Fruit fly (Drosophila melanogaster) whole organism, embryonic: ENCODE measurements around the gene CG1103.

Experiments
- Adf1 ChIP-seq: fragments of 200-800 bp; sonication (Bioruptor generic); IDR thresholded peaks from 2 replicates; pipeline ENCODE4 v1.3.6; 2022; ENCODE audit warnings: missing biosample characterization, missing genetic modification characterization
- Atf3 ChIP-seq: fragments of 200-800 bp; sonication (Bioruptor generic); optimal IDR thresholded peaks from 3 replicates; lab custom pipeline; 2016; ENCODE audit warnings: missing biosample characterization, missing genetic modification characterization
- CG10543 ChIP-seq: fragments of 200-800 bp; sonication (Bioruptor generic); optimal IDR thresholded peaks from 3 replicates; lab custom pipeline; 2017; ENCODE audit warnings: missing biosample characterization, mild to moderate bottlenecking, missing genetic modification characterization, moderate library complexity
- CG11504 ChIP-seq: fragments of 200-800 bp; sonication (Bioruptor generic); optimal IDR thresholded peaks from 3 replicates; lab custom pipeline; 2019; ENCODE audit warnings: missing biosample characterization, mild to moderate bottlenecking, missing genetic modification characterization, moderate library complexity
- CG11560 ChIP-seq: fragments of 200-800 bp; sonication (Bioruptor generic); IDR thresholded peaks from 3 replicates; pipeline ENCODE4 v1.3.6; 2022; ENCODE audit warnings: missing biosample characterization, missing genetic modification characterization
- CG12769 ChIP-seq: fragments of 200-800 bp; sonication (Bioruptor generic); optimal IDR thresholded peaks from 2 replicates; lab custom pipeline; 2019; ENCODE audit warnings: missing biosample characterization, mild to moderate bottlenecking, missing genetic modification characterization, moderate library complexity
- CG13894 ChIP-seq: fragments of 200-800 bp; sonication (Bioruptor generic); optimal IDR thresholded peaks from 3 replicates; lab custom pipeline; 2018; ENCODE audit warnings: missing biosample characterization, mild to moderate bottlenecking, missing genetic modification characterization, moderate library complexity
- CG14667 ChIP-seq: fragments of 200-800 bp; sonication (Bioruptor generic); IDR thresholded peaks from 2 replicates; pipeline ENCODE4 v1.3.6; 2022; ENCODE audit warnings: missing biosample characterization, missing genetic modification characterization
- CG15011 ChIP-seq: fragments of 200-800 bp; sonication (Bioruptor generic); optimal IDR thresholded peaks from 3 replicates; lab custom pipeline; 2018; ENCODE audit warnings: missing biosample characterization, mild to moderate bottlenecking, missing genetic modification characterization
- CG16779 ChIP-seq: fragments of 200-800 bp; sonication (Bioruptor generic); IDR thresholded peaks from 2 replicates; pipeline ENCODE4 v1.3.6; 2022; ENCODE audit warnings: missing biosample characterization, missing genetic modification characterization
- CG17829 ChIP-seq: fragments of 200-800 bp; optimal IDR thresholded peaks from 2 replicates; lab custom pipeline; 2019; ENCODE audit warnings: missing biosample characterization, mild to moderate bottlenecking, missing genetic modification characterization, moderate library complexity
- CG18599 ChIP-seq: fragments of 200-800 bp; sonication (Bioruptor generic); optimal IDR thresholded peaks from 3 replicates; lab custom pipeline; 2017; ENCODE audit warnings: missing biosample characterization, missing genetic modification characterization, mild to moderate bottlenecking, moderate library complexity, missing genetic modification reagents
- CG18619 ChIP-seq: fragments of 200-800 bp; sonication (Bioruptor generic); optimal IDR thresholded peaks from 3 replicates; lab custom pipeline; 2017; ENCODE audit warnings: missing biosample characterization, mild to moderate bottlenecking, missing genetic modification characterization
- CG2129 ChIP-seq: fragments of 200-800 bp; sonication (Bioruptor generic); IDR thresholded peaks from 2 replicates; pipeline ENCODE4 v1.3.6; 2022; ENCODE audit warnings: missing biosample characterization, missing genetic modification characterization; ENCODE audit not compliant: partially characterized antibody
- CG2889 ChIP-seq: fragments of 200-800 bp; sonication (Bioruptor generic); IDR thresholded peaks from 3 replicates; pipeline ENCODE4 v1.3.6; 2022; ENCODE audit warnings: missing biosample characterization, missing genetic modification characterization
- CG31224 ChIP-seq: fragments of 200-800 bp; sonication (Bioruptor generic); IDR thresholded peaks from 2 replicates; pipeline ENCODE4 v1.3.6; 2022; ENCODE audit warnings: missing biosample characterization, missing genetic modification characterization
- CG3163 ChIP-seq: fragments of 200-800 bp; sonication (Bioruptor generic); optimal IDR thresholded peaks from 3 replicates; lab custom pipeline; 2016; ENCODE audit warnings: missing biosample characterization, missing genetic modification characterization
- CG5245 ChIP-seq: fragments of 200-800 bp; sonication (Bioruptor generic); optimal IDR thresholded peaks from 3 replicates; lab custom pipeline; 2016; ENCODE audit warnings: missing biosample characterization, missing genetic modification characterization
- CG6765 ChIP-seq: fragments of 200-800 bp; sonication (Bioruptor generic); optimal IDR thresholded peaks from 3 replicates; lab custom pipeline; 2017; ENCODE audit warnings: missing biosample characterization, mild to moderate bottlenecking, missing genetic modification characterization
- CG6854 ChIP-seq: fragments of 200-800 bp; sonication (Bioruptor generic); optimal IDR thresholded peaks from 3 replicates; lab custom pipeline; 2017; ENCODE audit warnings: missing biosample characterization, mild to moderate bottlenecking, missing genetic modification characterization
- CG7928 ChIP-seq: fragments of 200-800 bp; sonication (Bioruptor generic); optimal IDR thresholded peaks from 2 replicates; lab custom pipeline; 2017; ENCODE audit warnings: missing biosample characterization, mild to moderate bottlenecking, missing genetic modification characterization
- CG8944 ChIP-seq: fragments of 200-800 bp; sonication (Bioruptor generic); optimal IDR thresholded peaks from 3 replicates; lab custom pipeline; 2016; ENCODE audit warnings: missing biosample characterization, missing genetic modification characterization
- Camta ChIP-seq: fragments of 200-800 bp; sonication (Bioruptor generic); optimal IDR thresholded peaks from 2 replicates; lab custom pipeline; 2016; ENCODE audit warnings: missing biosample characterization, missing genetic modification characterization
- Dip3 ChIP-seq: fragments of 200-800 bp; sonication (Bioruptor generic); optimal IDR thresholded peaks from 3 replicates; lab custom pipeline; 2016; ENCODE audit warnings: missing biosample characterization, missing genetic modification characterization
- Elba2 ChIP-seq: fragments of 200-800 bp; sonication (Bioruptor generic); optimal IDR thresholded peaks from 3 replicates; lab custom pipeline; 2016; ENCODE audit warnings: missing biosample characterization, missing genetic modification characterization
- Hmr ChIP-seq: fragments of 200-800 bp; sonication (Bioruptor generic); optimal IDR thresholded peaks from 3 replicates; lab custom pipeline; 2017; ENCODE audit warnings: mild to moderate bottlenecking, missing biosample characterization, missing genetic modification reagents, missing genetic modification characterization
- Hmx ChIP-seq: fragments of 200-800 bp; sonication (Bioruptor generic); optimal IDR thresholded peaks from 2 replicates; lab custom pipeline; 2016; ENCODE audit warnings: missing biosample characterization, missing genetic modification characterization
- Jarid2 ChIP-seq: fragments of 200-800 bp; sonication (Bioruptor generic); optimal IDR thresholded peaks from 3 replicates; lab custom pipeline; 2017; ENCODE audit warnings: mild to moderate bottlenecking, missing biosample characterization, missing genetic modification reagents, missing genetic modification characterization
- NC2β ChIP-seq: fragments of 200-800 bp; sonication (Bioruptor generic); optimal IDR thresholded peaks from 2 replicates; lab custom pipeline; 2016; ENCODE audit warnings: missing biosample characterization, missing genetic modification characterization
- NK7.1 ChIP-seq: fragments of 200-800 bp; sonication (Bioruptor generic); optimal IDR thresholded peaks from 3 replicates; lab custom pipeline; 2016; ENCODE audit warnings: missing biosample characterization, missing genetic modification characterization
- Opbp ChIP-seq: fragments of 200-800 bp; sonication (Bioruptor generic); IDR thresholded peaks from 3 replicates; pipeline ENCODE4 v1.3.6; 2022; ENCODE audit warnings: missing biosample characterization, missing genetic modification characterization; ENCODE audit not compliant: partially characterized antibody
- Scr ChIP-seq: fragments of 200-800 bp; sonication (Bioruptor generic); IDR thresholded peaks from 2 replicates; pipeline ENCODE4 v1.3.6; 2022; ENCODE audit warnings: missing biosample characterization, missing genetic modification characterization; ENCODE audit not compliant: partially characterized antibody
- Ssrp ChIP-seq: fragments of 200-800 bp; sonication (Bioruptor generic); optimal IDR thresholded peaks from 2 replicates; lab custom pipeline; 2018; ENCODE audit warnings: missing biosample characterization, mild to moderate bottlenecking, missing genetic modification characterization, moderate library complexity
- Stat92E ChIP-seq, 3 experiments: fragments of >200 bp in 2 of 3; fragments of 200-800 bp in 1 of 3; sonication (Bioruptor generic) in 1 of 3; optimal IDR thresholded peaks; 2 replicates each; lab custom pipeline; 2017 to 2019; ENCODE audit warnings: missing biosample characterization in 3 of 3, missing genetic modification characterization in 3 of 3, mild to moderate bottlenecking in 1 of 3, moderate library complexity in 1 of 3
- Usf ChIP-seq: fragments of 200-800 bp; sonication (Bioruptor generic); optimal IDR thresholded peaks from 2 replicates; lab custom pipeline; 2017; ENCODE audit warnings: missing genotype, missing biosample characterization, missing genetic modification characterization
- ac ChIP-seq: fragments of 200-800 bp; sonication (Bioruptor generic); optimal IDR thresholded peaks from 3 replicates; lab custom pipeline; 2017; ENCODE audit warnings: missing biosample characterization, mild to moderate bottlenecking, missing genetic modification characterization
- ato ChIP-seq: fragments of 200-800 bp; sonication (Bioruptor generic); IDR thresholded peaks from 2 replicates; pipeline ENCODE4 v1.3.6; 2022; ENCODE audit warnings: missing biosample characterization, missing genetic modification characterization; ENCODE audit not compliant: partially characterized antibody
- esg ChIP-seq: fragments of 200-800 bp; sonication (Bioruptor generic); conservative IDR thresholded peaks from 2 replicates; pipeline ENCODE4 v1.3.6; 2022; ENCODE audit warnings: missing biosample characterization, missing genetic modification characterization
- eyg ChIP-seq: fragments of 200-800 bp; sonication (Bioruptor generic); optimal IDR thresholded peaks from 3 replicates; lab custom pipeline; 2016; ENCODE audit warnings: missing biosample characterization, missing genetic modification characterization
- fd64A ChIP-seq: fragments of 200-800 bp; sonication (Bioruptor generic); optimal IDR thresholded peaks from 3 replicates; lab custom pipeline; 2018; ENCODE audit warnings: missing biosample characterization, mild to moderate bottlenecking, missing genetic modification characterization
- gro ChIP-seq: fragments of 200-800 bp; sonication (Bioruptor generic); optimal IDR thresholded peaks from 2 replicates; lab custom pipeline; 2016; ENCODE audit warnings: missing biosample characterization, missing genetic modification characterization
- klu ChIP-seq: fragments of 200-800 bp; sonication (Bioruptor generic); IDR thresholded peaks from 2 replicates; pipeline ENCODE4 v1.3.6; 2022; ENCODE audit warnings: missing biosample characterization, missing genetic modification characterization
- nmo ChIP-seq: fragments of 200-800 bp; sonication (Bioruptor generic); optimal IDR thresholded peaks from 2 replicates; lab custom pipeline; 2018; ENCODE audit warnings: missing biosample characterization, mild to moderate bottlenecking, missing genetic modification characterization, moderate library complexity
- pfk ChIP-seq: fragments of 200-800 bp; sonication (Bioruptor generic); optimal IDR thresholded peaks from 2 replicates; lab custom pipeline; 2018; ENCODE audit warnings: missing biosample characterization, mild to moderate bottlenecking, missing genetic modification characterization, moderate library complexity
- prd ChIP-seq, 3 experiments: fragments of >200 bp in 2 of 3; fragments of 200-800 bp in 1 of 3; sonication (Bioruptor generic) in 1 of 3; optimal IDR thresholded peaks in 2 of 3; IDR thresholded peaks in 1 of 3; 2 replicates in 2 of 3; 3 replicates in 1 of 3; pipeline versions ENCODE4 v1.3.6 to Lab custom; 2017 to 2022; ENCODE audit warnings: missing biosample characterization in 1 of 3, missing genetic modification characterization in 1 of 3
- ro ChIP-seq: fragments of 200-800 bp; sonication (Bioruptor generic); IDR thresholded peaks from 2 replicates; pipeline ENCODE4 v1.3.6; 2022; ENCODE audit warnings: missing biosample characterization, missing genetic modification characterization
- seq ChIP-seq: fragments of 200-800 bp; sonication (Bioruptor generic); IDR thresholded peaks from 2 replicates; pipeline ENCODE4 v1.3.6; 2022; ENCODE audit warnings: missing biosample characterization, missing genetic modification characterization
- trh ChIP-seq: fragments of 200-800 bp; sonication (Bioruptor generic); optimal IDR thresholded peaks from 2 replicates; lab custom pipeline; 2016; ENCODE audit warnings: missing biosample characterization, missing genetic modification characterization
- wdn ChIP-seq: fragments of 200-800 bp; sonication (Bioruptor generic); IDR thresholded peaks from 2 replicates; pipeline ENCODE4 v1.3.6; 2022; ENCODE audit warnings: missing biosample characterization, missing genetic modification characterization

The CG1103 gene

dm6 chr3R:4319507-4320138 is 17.9 kb upstream of the CG1103 start, which contains the start of gene CG9795 (continued):
- TF ChIP-seq CG10543 (GFP tag; lab: Kevin White, UChicago) (peak; percentile 28), CG2129 (GFP tag; lab: Robert Waterston, UW) (peak; percentile 49), Usf (no peak), trh (GFP tag; lab: Kevin White, UChicago) (no peak), prd (optimal IDR thresholded peaks at IDR 0.05; lab: Kevin White, UChicago) (no peak), prd (GFP tag; IDR thresholded peaks at IDR 0.05; lab: Robert Waterston, UW) (0 out of 3 replicates have a peak, but pooled peaks have one; percentile 29), CG31224 (GFP tag; lab: Robert Waterston, UW) (no peak), fd64A (GFP tag; lab: Kevin White, UChicago) (no peak), Jarid2 (GFP tag; lab: Kevin White, UChicago) (no peak), eyg (GFP tag; lab: Kevin White, UChicago) (no peak), pfk (no peak), Dip3 (GFP tag; lab: Kevin White, UChicago) (no peak), CG11560 (tag; lab: Robert Waterston, UW) (peak; percentile 97), Hmx (GFP tag; lab: Kevin White, UChicago) (no peak), CG8944 (GFP tag; lab: Kevin White, UChicago) (no peak), NC2β (no peak), Scr (GFP tag; lab: Robert Waterston, UW) (peak; percentile 85), CG5245 (no peak), nmo (GFP tag; lab: Kevin White, UChicago) (no peak), CG11504 (no peak), CG12769 (tag; lab: Kevin White, UChicago) (no peak), CG7928 (GFP tag; lab: Kevin White, UChicago) (no peak), ato (GFP tag; lab: Robert Waterston, UW) (peak; percentile 93), CG15011 (GFP tag; lab: Kevin White, UChicago) (no peak), Ssrp (tag; lab: Kevin White, UChicago) (no peak), Adf1 (GFP tag; lab: Robert Waterston, UW) (no peak), CG6765 (GFP tag; lab: Kevin White, UChicago) (peak; percentile 51), Stat92E (GFP tag; optimal IDR thresholded peaks at IDR 0.05; lab: Kevin White, UChicago) (peak in 1 of 3 experiments; percentile 61), NK7.1 (no peak), Elba2 (GFP tag; lab: Kevin White, UChicago) (no peak), CG6854 (GFP tag; lab: Kevin White, UChicago) (peak; percentile 20), wdn (GFP tag; lab: Robert Waterston, UW) (no peak), gro (GFP tag; lab: Kevin White, UChicago) (peak; percentile 57), Hmr (no peak), Opbp (GFP tag; lab: Robert Waterston, UW) (peak; percentile 92), klu (GFP tag; lab: Robert Waterston, UW) (no peak), ac (no peak), Atf3 (GFP tag; lab: Kevin White, UChicago) (no peak), CG3163 (GFP tag; lab: Kevin White, UChicago) (peak; percentile 18), esg (no peak), CG17829 (tag; lab: Kevin White, UChicago) (peak; percentile 30), CG14667 (no peak), ro (GFP tag; lab: Robert Waterston, UW) (no peak), Camta (GFP tag; lab: Kevin White, UChicago) (no peak), CG16779 (GFP tag; lab: Robert Waterston, UW) (no peak), CG2889 (GFP tag; lab: Robert Waterston, UW) (no peak), CG18599 (GFP tag; lab: Kevin White, UChicago) (peak; percentile 49), seq (GFP tag; lab: Robert Waterston, UW) (no peak), CG18619 (no peak), CG13894 (no peak)
